Fruit fly (Drosophila melanogaster) ovary, adult (tissue): ENCODE data around the gene Prp4k.

Source experiments
- CG17801 ChIP-seq: fragments of 200-800 bp; optimal IDR thresholded peaks from 2 replicates; lab custom pipeline; 2019; ENCODE audit warnings: missing biosample characterization, mild to moderate bottlenecking, missing genetic modification characterization, moderate library complexity; ENCODE audit not compliant: partially characterized antibody

The Prp4k gene

DNA sequence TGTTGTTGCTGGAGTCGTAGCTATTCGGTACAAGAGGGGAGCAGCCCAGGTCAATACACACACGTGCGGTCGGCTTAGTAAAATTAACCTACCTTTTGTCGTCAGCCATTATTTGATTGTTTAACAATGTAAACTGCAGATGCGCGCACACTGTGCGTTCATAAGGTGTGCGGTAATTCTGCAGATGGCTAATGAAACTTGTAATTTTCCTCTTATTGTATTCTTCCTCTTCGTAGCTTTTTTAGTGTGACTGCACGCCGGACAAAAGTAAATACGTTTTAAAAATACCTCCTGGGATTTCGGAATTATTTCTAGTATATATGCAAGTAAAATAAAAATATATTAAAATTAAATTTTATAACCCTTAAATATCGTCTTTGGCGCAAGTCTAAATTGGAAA is at the start of gene Prp4k:
TSS of gene Prp4k (minus strand) at position 258 of the 400 bp plus-strand sequence.
- TF ChIP-seq CG17801 (GFP tag; lab: Kevin White, UChicago), result peak; percentile 40

dm6 chr3L:257618-258475 is 46.6 kb upstream of the Prp4k start, which contains the start of the genes DIP2 and wac:
Gene DIP2 (minus strand): TSS chr3L:257954.
Gene wac (plus strand): TSS chr3L:258176.
- peak; percentile 33 for TF ChIP-seq CG17801 (GFP tag; lab: Kevin White, UChicago)

dm6 chr3L:248226-248758 is 37.0 kb upstream of the Prp4k start:
- TF ChIP-seq CG17801 (GFP tag; lab: Kevin White, UChicago), result no peak

- TF ChIP-seq CG17801 (GFP tag; lab: Kevin White, UChicago), result no peak
These were observed 36.4 kb upstream of the Prp4k start, which contains the start of gene mthl14 for dm6 chr3L:247482-248225. Gene mthl14 (plus strand): TSS chr3L:247491.

dm6 chr3L:246644-247199 is 35.5 kb upstream of the Prp4k start:
- peak; percentile 37 for TF ChIP-seq CG17801 (GFP tag; lab: Kevin White, UChicago)

dm6 chr3L:234337-234736 is 23.1 kb upstream of the Prp4k start:
- TF ChIP-seq CG17801 (GFP tag; lab: Kevin White, UChicago), result no peak

dm6 chr3L:233251-233650 is 22.0 kb upstream of the Prp4k start, which contains the start of gene CG34453:
Gene CG34453 (minus strand): TSS chr3L:233351.
- TF ChIP-seq CG17801 (GFP tag; lab: Kevin White, UChicago), result no peak

- no peak for TF ChIP-seq CG17801 (GFP tag; lab: Kevin White, UChicago)
These were observed 21.0 kb upstream of the Prp4k start, which contains the start of gene CG34454 for dm6 chr3L:232267-232666. Gene CG34454 (minus strand): TSS chr3L:232350.

DNA sequence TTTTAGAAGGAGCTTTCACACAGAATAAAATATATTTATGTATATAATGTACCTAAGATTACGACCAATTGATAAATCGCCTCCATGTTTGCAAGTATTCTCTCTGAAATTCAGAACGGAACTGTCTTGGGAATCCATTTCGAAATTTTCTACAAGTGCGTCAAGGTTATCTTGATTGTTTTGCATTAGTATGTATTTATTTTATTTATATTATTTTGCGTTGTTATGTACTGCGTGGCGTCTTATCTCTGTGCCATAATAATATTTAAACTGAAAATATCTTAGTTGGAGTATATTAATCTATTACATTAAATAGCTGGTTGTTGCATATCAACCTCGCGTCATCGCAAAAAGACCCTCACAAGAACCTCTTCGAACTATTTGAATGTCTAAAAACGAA is 20.2 kb upstream of the Prp4k start, which contains the start of gene CG42846:
TSS of gene CG42846 (minus strand) at position 101 of the 400 bp plus-strand sequence.
- no peak for TF ChIP-seq CG17801 (GFP tag; lab: Kevin White, UChicago)

dm6 chr3L:225120-225519 is 13.9 kb upstream of the Prp4k start:
- TF ChIP-seq CG17801 (GFP tag; lab: Kevin White, UChicago), result no peak

DNA sequence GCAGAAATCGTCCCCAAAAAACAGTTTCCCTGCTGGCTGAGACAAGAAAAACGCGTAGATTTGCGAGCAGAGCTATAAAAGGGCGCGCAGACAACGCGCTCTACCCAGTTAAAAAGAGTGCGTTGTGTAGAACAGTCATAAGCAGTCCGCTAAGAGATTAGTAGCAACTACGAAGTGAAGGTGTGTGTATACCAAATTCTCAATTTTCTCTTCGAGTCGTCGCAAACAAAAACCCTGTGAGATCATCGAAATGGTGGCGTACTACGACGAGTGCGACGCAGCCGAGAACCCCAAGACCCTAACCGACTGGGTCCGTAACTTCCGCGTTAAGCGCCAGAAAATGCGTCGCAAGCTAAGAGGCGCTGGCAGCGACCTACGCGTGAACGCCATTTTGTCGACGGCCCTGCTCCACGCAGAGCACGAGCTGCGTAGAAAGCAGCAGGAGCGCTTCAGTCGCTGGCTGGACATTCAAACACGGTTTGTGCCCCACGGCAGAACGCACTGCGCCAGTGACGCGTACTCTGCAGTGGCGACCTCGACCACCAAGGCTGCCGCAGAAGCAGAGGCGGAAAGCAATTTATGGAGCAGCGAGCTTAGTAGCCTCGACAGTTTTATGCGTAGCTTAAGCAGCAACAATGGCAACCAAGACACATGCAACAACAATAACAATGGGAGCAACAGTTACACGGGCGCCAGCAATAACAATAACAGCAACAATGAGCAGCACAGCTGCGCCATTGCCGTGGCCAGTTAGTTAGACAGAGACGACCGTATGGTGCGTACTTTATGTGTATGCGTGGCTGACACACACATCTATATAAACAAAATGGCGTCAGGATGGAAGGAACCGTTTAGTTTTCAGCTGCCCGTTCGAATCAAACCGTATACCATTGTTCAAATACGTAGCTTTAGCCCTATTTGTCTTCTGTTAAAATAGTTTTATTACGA is 13.0 kb upstream of the Prp4k start:
- no peak for TF ChIP-seq CG17801 (GFP tag; lab: Kevin White, UChicago)

dm6 chr3L:223019-223902 is 12.0 kb upstream of the Prp4k start, which contains the start of the genes pyx and CG33229:
Gene pyx (minus strand): TSS chr3L:223069.
Gene CG33229 (plus strand): TSS chr3L:223852.
- peak; percentile 29 for TF ChIP-seq CG17801 (GFP tag; lab: Kevin White, UChicago)
